Worm (Caenorhabditis elegans): ENCODE data around the gene Y53F4B.62.

The Y53F4B.62 gene

ce11 chrII:15119537-15120360 is 10.7 kb downstream of the Y53F4B.62 start, which contains the start of gene arp-1:
Gene arp-1, plus strand, starts transcription at chrII:15120301.
- TF ChIP-seq unc-130 (GFP tag; optimal IDR thresholded peaks at IDR 0.05) (no peak), ceh-100 (GFP tag; IDR thresholded peaks at IDR 0.05) (no peak), ztf-28 (GFP tag; IDR thresholded peaks at IDR 0.05) (no peak), F52B5.7 (tag; optimal IDR thresholded peaks at IDR 0.05) (no peak), snpc-4 (GFP tag; optimal IDR thresholded peaks at IDR 0.05) (no peak), snpc-4 (tag; optimal IDR thresholded peaks at IDR 0.05) (peak in 3 of 4 experiments; percentile 4 to 59 (median 10)), F23B12.7 (tag; optimal IDR thresholded peaks at IDR 0.05; ENCODE audit: insufficient read depth) (peak; percentile 22), hlh-12 (tag; optimal IDR thresholded peaks at IDR 0.05) (no peak), cebp-1 (GFP tag; IDR thresholded peaks at IDR 0.05) (peak; percentile 98), cebp-1 (tag; optimal IDR thresholded peaks at IDR 0.05) (peak; percentile 99), hmg-1.2 (GFP tag; IDR thresholded peaks at IDR 0.05) (peak; percentile 37; the same call in 1 of the 2 replicates), attf-3 (GFP tag; conservative IDR thresholded peaks at IDR 0.05) (peak; percentile 84), lin-35 (GFP tag; optimal IDR thresholded peaks at IDR 0.05) (peak in 1 of 3 experiments; percentile 35), lin-40 (tag; optimal IDR thresholded peaks at IDR 0.05) (peak; percentile 19), attf-5 (GFP tag; optimal IDR thresholded peaks at IDR 0.05) (peak; percentile 77), sptf-2 (GFP tag; optimal IDR thresholded peaks at IDR 0.05) (peak; percentile 10), lsl-1 (GFP tag; optimal IDR thresholded peaks at IDR 0.05) (peak; percentile 38)

DNA sequence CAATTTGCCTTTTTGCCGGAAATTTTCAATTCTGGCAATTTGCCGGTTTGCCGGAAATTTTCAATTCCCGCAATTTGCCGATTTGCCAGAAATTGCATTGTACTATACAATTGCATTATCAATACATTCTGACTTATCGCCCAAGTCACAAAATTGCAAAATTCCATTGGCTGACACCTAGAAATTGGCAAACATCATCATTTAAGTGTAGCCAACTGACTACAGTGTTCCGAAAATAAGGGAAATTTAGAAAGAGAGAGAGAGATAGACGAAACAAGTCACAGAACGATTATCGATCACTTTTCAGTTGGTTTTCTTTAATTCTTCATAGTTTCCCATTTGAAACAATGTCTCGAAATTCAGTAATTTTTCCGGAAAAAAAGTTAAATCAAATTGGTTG is 19.1 kb downstream of the Y53F4B.62 start:
- TF ChIP-seq zim-3 (tag; optimal IDR thresholded peaks at IDR 0.05) = no peak
- TF ChIP-seq zfh-2 (GFP tag; conservative IDR thresholded peaks at IDR 0.05) = no peak
- no peak for TF ChIP-seq lsl-1 (GFP tag; optimal IDR thresholded peaks at IDR 0.05)
- no peak for TF ChIP-seq T07F8.4 (tag; optimal IDR thresholded peaks at IDR 0.05)
- TF ChIP-seq chd-7 (tag; optimal IDR thresholded peaks at IDR 0.05) = no peak
- no peak for TF ChIP-seq cebp-1 (GFP tag; IDR thresholded peaks at IDR 0.05)
- TF ChIP-seq cebp-1 (tag; optimal IDR thresholded peaks at IDR 0.05) = peak; percentile 36
- 0 out of 2 replicates have a peak, but pooled peaks have one; percentile 22 for TF ChIP-seq dox-1 (GFP tag; IDR thresholded peaks at IDR 0.05)
- no peak for TF ChIP-seq ccch-3 (GFP tag; optimal IDR thresholded peaks at IDR 0.05)
- TF ChIP-seq C06A6.2 (GFP tag; conservative IDR thresholded peaks at IDR 0.05) = no peak
- TF ChIP-seq tbp1 (GFP tag; optimal IDR thresholded peaks at IDR 0.05) = no peak
- no peak for TF ChIP-seq die-1 (tag; optimal IDR thresholded peaks at IDR 0.05)
- TF ChIP-seq nhr-80 (tag; optimal IDR thresholded peaks at IDR 0.05) = peak; percentile 64
- no peak for TF ChIP-seq madf-3 (GFP tag; IDR thresholded peaks at IDR 0.05)
- TF ChIP-seq mes-4 (tag; optimal IDR thresholded peaks at IDR 0.05) = no peak

DNA sequence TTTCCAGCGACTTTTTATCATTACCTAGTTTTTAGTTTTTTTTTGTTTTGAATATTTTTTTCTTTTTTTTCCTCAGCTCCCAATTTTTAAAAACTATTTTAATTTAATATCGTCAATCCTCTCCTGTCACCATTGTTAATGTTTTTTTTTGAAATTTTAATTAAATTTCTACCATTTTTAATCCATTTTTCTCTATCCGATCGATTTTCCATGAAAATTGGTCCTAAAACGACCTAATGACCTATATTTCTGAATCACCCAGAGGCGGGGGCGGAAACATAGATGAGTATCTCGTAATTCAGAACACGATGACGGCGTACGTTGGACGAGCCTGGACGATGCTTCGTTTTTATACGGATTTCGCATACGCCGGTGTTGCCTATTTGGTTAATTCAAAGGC is 20.6 kb downstream of the Y53F4B.62 start, which contains the start of gene Y53F4B.39:
TSS of gene Y53F4B.39 (plus strand) at position 301 of the 400 bp plus-strand sequence.
- TF ChIP-seq pbrm-1 (GFP tag; IDR thresholded peaks at IDR 0.05) = no peak
- no peak for TF ChIP-seq madf-10 (tag; optimal IDR thresholded peaks at IDR 0.05)

ce11 chrII:15107184-15107583 is 23.2 kb downstream of the Y53F4B.62 start:
- TF ChIP-seq K12H6.12 (tag; optimal IDR thresholded peaks at IDR 0.05) (no peak), F37B4.10 (GFP tag; IDR thresholded peaks at IDR 0.05) (0 out of 2 replicates have a peak, but pooled peaks have one; percentile 42)

Measured in whole organism, young adult.